Fruit fly (Drosophila melanogaster) whole organism, embryonic: ENCODE measurements around the gene Calr.

ENCODE experiments used
- Bdp1 ChIP-seq: fragments of 200-800 bp; sonication (Bioruptor generic); optimal IDR thresholded peaks from 3 replicates; lab custom pipeline; 2016; ENCODE audit warnings: missing biosample characterization, missing genetic modification characterization
- BtbVII ChIP-seq: fragments of 200-800 bp; sonication (Bioruptor generic); optimal IDR thresholded peaks from 3 replicates; lab custom pipeline; 2017; ENCODE audit warnings: missing biosample characterization, mild to moderate bottlenecking, missing genetic modification characterization
- CG10274 ChIP-seq: fragments of 200-800 bp; sonication (Bioruptor generic); optimal IDR thresholded peaks from 3 replicates; lab custom pipeline; 2017; ENCODE audit warnings: missing biosample characterization, mild to moderate bottlenecking, missing genetic modification characterization
- CG10366 ChIP-seq: fragments of 200-800 bp; sonication (Bioruptor generic); IDR thresholded peaks from 2 replicates; pipeline ENCODE4 v1.3.6; 2022; ENCODE audit warnings: missing biosample characterization, missing genetic modification characterization
- CG10959 ChIP-seq: fragments of 200-800 bp; sonication (Bioruptor generic); IDR thresholded peaks from 2 replicates; pipeline ENCODE4 v1.3.6; 2022; ENCODE audit warnings: missing biosample characterization, missing genetic modification characterization
- CG13287 ChIP-seq: fragments of 200-800 bp; sonication (Bioruptor generic); IDR thresholded peaks from 2 replicates; pipeline ENCODE4 v1.3.6; 2022; ENCODE audit warnings: missing biosample characterization, missing genetic modification characterization; ENCODE audit not compliant: partially characterized antibody
- CG13296 ChIP-seq: fragments of 200-800 bp; sonication (Bioruptor generic); optimal IDR thresholded peaks from 3 replicates; lab custom pipeline; 2018; ENCODE audit warnings: missing biosample characterization, mild to moderate bottlenecking, missing genetic modification characterization
- CG13624 ChIP-seq: fragments of 200-800 bp; sonication (Bioruptor generic); optimal IDR thresholded peaks from 2 replicates; lab custom pipeline; 2016; ENCODE audit warnings: missing biosample characterization, missing genetic modification characterization
- CG15073 ChIP-seq: fragments of 200-800 bp; sonication (Bioruptor generic); optimal IDR thresholded peaks from 2 replicates; lab custom pipeline; 2016; ENCODE audit warnings: missing biosample characterization, missing genetic modification characterization
- CG1602 ChIP-seq: fragments of 200-800 bp; sonication (Bioruptor generic); optimal IDR thresholded peaks from 3 replicates; lab custom pipeline; 2016; ENCODE audit warnings: missing biosample characterization, missing genetic modification characterization
- CG16815 ChIP-seq: fragments of 200-800 bp; sonication (Bioruptor generic); optimal IDR thresholded peaks from 3 replicates; lab custom pipeline; 2017; ENCODE audit warnings: missing biosample characterization, mild to moderate bottlenecking, missing genetic modification characterization
- CG17361 ChIP-seq: fragments of 200-800 bp; sonication (Bioruptor generic); IDR thresholded peaks from 3 replicates; pipeline ENCODE4 v1.3.6; 2022; ENCODE audit warnings: missing biosample characterization, missing genetic modification characterization
- CG2129 ChIP-seq: fragments of 200-800 bp; sonication (Bioruptor generic); IDR thresholded peaks from 2 replicates; pipeline ENCODE4 v1.3.6; 2022; ENCODE audit warnings: missing biosample characterization, missing genetic modification characterization; ENCODE audit not compliant: partially characterized antibody
- CG31441 ChIP-seq: fragments of 200-800 bp; sonication (Bioruptor generic); IDR thresholded peaks from 2 replicates; pipeline ENCODE4 v1.3.6; 2022; ENCODE audit warnings: missing biosample characterization, missing genetic modification characterization
- CG4404 ChIP-seq: fragments of 200-800 bp; sonication (Bioruptor generic); IDR thresholded peaks from 2 replicates; pipeline ENCODE4 v1.3.6; 2022; ENCODE audit warnings: missing biosample characterization, missing genetic modification characterization
- CG4617 ChIP-seq: fragments of 200-800 bp; sonication (Bioruptor generic); optimal IDR thresholded peaks from 3 replicates; lab custom pipeline; 2016; ENCODE audit warnings: missing biosample characterization, missing genetic modification characterization, borderline replicate concordance
- CG5245 ChIP-seq: fragments of 200-800 bp; sonication (Bioruptor generic); optimal IDR thresholded peaks from 3 replicates; lab custom pipeline; 2016; ENCODE audit warnings: missing biosample characterization, missing genetic modification characterization
- CG6683 ChIP-seq: fragments of 200-800 bp; sonication (Bioruptor generic); optimal IDR thresholded peaks from 2 replicates; lab custom pipeline; 2017; ENCODE audit warnings: missing biosample characterization, mild to moderate bottlenecking, missing genetic modification characterization, missing genetic modification reagents
- CG6854 ChIP-seq: fragments of 200-800 bp; sonication (Bioruptor generic); optimal IDR thresholded peaks from 3 replicates; lab custom pipeline; 2017; ENCODE audit warnings: missing biosample characterization, mild to moderate bottlenecking, missing genetic modification characterization
- CG8765 ChIP-seq: fragments of 200-800 bp; sonication (Bioruptor generic); IDR thresholded peaks from 2 replicates; pipeline ENCODE4 v1.3.6; 2022; ENCODE audit warnings: missing biosample characterization, missing genetic modification characterization
- CG9727 ChIP-seq: fragments of 200-800 bp; sonication (Bioruptor generic); optimal IDR thresholded peaks from 3 replicates; lab custom pipeline; 2017; ENCODE audit warnings: missing biosample characterization, mild to moderate bottlenecking, missing genetic modification characterization
- D19A ChIP-seq: fragments of 200-800 bp; optimal IDR thresholded peaks from 3 replicates; lab custom pipeline; 2019; ENCODE audit warnings: missing biosample characterization, mild to moderate bottlenecking, missing genetic modification characterization, moderate library complexity
- H2.0 ChIP-seq: fragments of 200-800 bp; sonication (Bioruptor generic); IDR thresholded peaks from 2 replicates; pipeline ENCODE4 v1.3.6; 2022; ENCODE audit warnings: missing biosample characterization, missing genetic modification characterization
- HHEX ChIP-seq: fragments of 200-800 bp; sonication (Bioruptor generic); optimal IDR thresholded peaks from 3 replicates; lab custom pipeline; 2017; ENCODE audit warnings: missing biosample characterization, mild to moderate bottlenecking, missing genetic modification characterization, missing genetic modification reagents
- HLH4C ChIP-seq: fragments of 200-800 bp; sonication (Bioruptor generic); IDR thresholded peaks from 3 replicates; pipeline ENCODE4 v1.3.6; 2022; ENCODE audit warnings: missing biosample characterization, missing genetic modification characterization; ENCODE audit not compliant: partially characterized antibody
- Hand ChIP-seq: fragments of 200-800 bp; sonication (Bioruptor generic); optimal IDR thresholded peaks from 2 replicates; lab custom pipeline; 2017; ENCODE audit warnings: mild to moderate bottlenecking, missing biosample characterization, missing genetic modification reagents, missing genetic modification characterization
- MESR4 ChIP-seq: fragments of 200-800 bp; sonication (Bioruptor generic); optimal IDR thresholded peaks from 2 replicates; lab custom pipeline; 2018; ENCODE audit warnings: missing biosample characterization, mild to moderate bottlenecking, missing genetic modification characterization, moderate library complexity
- Med ChIP-seq: fragments of 200-800 bp; sonication (Bioruptor generic); peaks from one replicate; lab custom pipeline; 2016; ENCODE audit warnings: missing biosample characterization, missing genetic modification characterization, mild to moderate bottlenecking, inconsistent platforms, moderate library complexity
- Mes4 ChIP-seq: fragments of 200-800 bp; sonication (Bioruptor generic); optimal IDR thresholded peaks from 2 replicates; lab custom pipeline; 2016; ENCODE audit warnings: missing biosample characterization, missing genetic modification characterization
- Poxn ChIP-seq: fragments of 200-800 bp; sonication (Bioruptor generic); IDR thresholded peaks from 2 replicates; pipeline ENCODE4 v1.3.6; 2022; ENCODE audit warnings: missing biosample characterization, missing genetic modification characterization
- Sin3A ChIP-seq: fragments of >200 bp; optimal IDR thresholded peaks from 2 replicates; lab custom pipeline; 2018
- Spps ChIP-seq: fragments of 200-800 bp; sonication (Bioruptor generic); optimal IDR thresholded peaks from 2 replicates; lab custom pipeline; 2018; ENCODE audit warnings: missing biosample characterization, mild to moderate bottlenecking, missing genetic modification characterization
- Taf1 ChIP-seq: fragments of 200-800 bp; sonication (Bioruptor generic); IDR thresholded peaks from 2 replicates; pipeline ENCODE4 v1.3.6; 2022; ENCODE audit warnings: missing biosample characterization, missing genetic modification characterization
- Xrp1 ChIP-seq: fragments of 200-800 bp; sonication (Bioruptor generic); IDR thresholded peaks from 2 replicates; pipeline ENCODE4 v1.3.6; 2022; ENCODE audit warnings: missing biosample characterization, missing genetic modification characterization
- ab ChIP-seq: fragments of 200-800 bp; sonication (Bioruptor generic); optimal IDR thresholded peaks from 2 replicates; lab custom pipeline; 2016; ENCODE audit warnings: missing biosample characterization, missing genetic modification characterization
- ara ChIP-seq: fragments of 200-800 bp; sonication (Bioruptor generic); IDR thresholded peaks from 2 replicates; pipeline ENCODE4 v1.3.6; 2022; ENCODE audit warnings: missing biosample characterization, missing genetic modification characterization
- ase ChIP-seq: fragments of 200-800 bp; sonication (Bioruptor generic); IDR thresholded peaks from 3 replicates; pipeline ENCODE4 v1.3.6; 2022; ENCODE audit warnings: missing biosample characterization, missing genetic modification characterization
- ash1 ChIP-seq: fragments of 200-800 bp; sonication (Bioruptor generic); optimal IDR thresholded peaks from 2 replicates; lab custom pipeline; 2018; ENCODE audit warnings: missing biosample characterization, mild to moderate bottlenecking, missing genetic modification characterization
- bab2 ChIP-seq: fragments of 200-800 bp; sonication (Bioruptor generic); optimal IDR thresholded peaks from 2 replicates; lab custom pipeline; 2016; ENCODE audit warnings: missing biosample characterization, missing genetic modification characterization
- cas ChIP-seq: fragments of 200-800 bp; sonication (Bioruptor generic); IDR thresholded peaks from 2 replicates; pipeline ENCODE4 v1.3.6; 2022; ENCODE audit warnings: missing biosample characterization, missing genetic modification characterization
- crp ChIP-seq, 2 experiments: fragments of 200-800 bp; sonication (Bioruptor generic); optimal IDR thresholded peaks; 2 replicates in 1 of 2; 3 replicates in 1 of 2; lab custom pipeline; 2017; ENCODE audit warnings: missing biosample characterization in 2 of 2, missing genetic modification characterization in 2 of 2, mild to moderate bottlenecking in 1 of 2, moderate library complexity in 1 of 2
- dati ChIP-seq: fragments of 200-800 bp; sonication (Bioruptor generic); IDR thresholded peaks from 2 replicates; pipeline ENCODE4 v1.3.6; 2022; ENCODE audit warnings: missing biosample characterization, missing genetic modification characterization
- dmrt11E ChIP-seq: fragments of 200-800 bp; sonication (Bioruptor generic); optimal IDR thresholded peaks from 3 replicates; lab custom pipeline; 2018; ENCODE audit warnings: missing biosample characterization, mild to moderate bottlenecking, missing genetic modification characterization, moderate library complexity
- jing ChIP-seq: fragments of 200-800 bp; sonication (Bioruptor generic); optimal IDR thresholded peaks from 2 replicates; lab custom pipeline; 2018; ENCODE audit warnings: missing biosample characterization, mild to moderate bottlenecking, missing genetic modification characterization
- nerfin-1 ChIP-seq: fragments of 200-800 bp; sonication (Bioruptor generic); optimal IDR thresholded peaks from 3 replicates; lab custom pipeline; 2019; ENCODE audit warnings: missing biosample characterization, mild to moderate bottlenecking, missing genetic modification characterization, moderate library complexity
- row ChIP-seq: fragments of 200-800 bp; sonication (Bioruptor generic); IDR thresholded peaks from 3 replicates; pipeline ENCODE4 v1.3.6; 2022; ENCODE audit warnings: missing biosample characterization, missing genetic modification characterization
- salm ChIP-seq: fragments of 200-800 bp; sonication (Bioruptor generic); optimal IDR thresholded peaks from 2 replicates; lab custom pipeline; 2018; ENCODE audit warnings: missing biosample characterization, mild to moderate bottlenecking, missing genetic modification characterization
- sima ChIP-seq: fragments of 200-800 bp; sonication (Bioruptor generic); optimal IDR thresholded peaks from 2 replicates; lab custom pipeline; 2016; ENCODE audit warnings: missing biosample characterization, missing genetic modification characterization
- so ChIP-seq: fragments of 200-800 bp; sonication (Bioruptor generic); IDR thresholded peaks from 3 replicates; pipeline ENCODE4 v1.3.6; 2022; ENCODE audit warnings: missing biosample characterization, missing genetic modification characterization
- sob ChIP-seq: fragments of 200-800 bp; sonication (Bioruptor generic); IDR thresholded peaks from 2 replicates; pipeline ENCODE4 v1.3.6; 2022; ENCODE audit warnings: missing biosample characterization, missing genetic modification characterization
- tin ChIP-seq: fragments of 200-800 bp; sonication (Bioruptor generic); optimal IDR thresholded peaks from 3 replicates; lab custom pipeline; 2016; ENCODE audit warnings: missing biosample characterization, missing genetic modification characterization
- vnd ChIP-seq: fragments of 200-800 bp; sonication (Bioruptor generic); IDR thresholded peaks from 3 replicates; pipeline ENCODE4 v1.3.6; 2022; ENCODE audit warnings: missing biosample characterization, missing genetic modification characterization; ENCODE audit not compliant: partially characterized antibody

Calr gene

dm6 chr3R:9600558-9600959, 30.1 kb downstream of the Calr start (continued):
- TF ChIP-seq CG6683 (GFP tag; lab: Kevin White, UChicago) (peak; percentile 26), sima (GFP tag; lab: Kevin White, UChicago) (no peak), CG10274 (GFP tag; lab: Kevin White, UChicago) (peak; percentile 13), dmrt11E (peak; percentile 39), CG10366 (GFP tag; lab: Robert Waterston, UW) (no peak), cas (GFP tag; lab: Robert Waterston, UW) (no peak), Bdp1 (GFP tag; lab: Kevin White, UChicago) (no peak), Poxn (GFP tag; lab: Robert Waterston, UW) (no peak), CG17361 (GFP tag; lab: Robert Waterston, UW) (peak; percentile 69), bab2 (GFP tag; lab: Kevin White, UChicago) (no peak), CG5245 (GFP tag; lab: Kevin White, UChicago) (peak; percentile 6), nerfin-1 (tag; lab: Kevin White, UChicago) (peak; percentile 43), Med (GFP tag; lab: Kevin White, UChicago) (peak; percentile 86), crp (GFP tag; optimal IDR thresholded peaks at IDR 0.05; lab: Kevin White, UChicago) (no peak), row (GFP tag; lab: Robert Waterston, UW) (0 out of 3 replicates have a peak, but pooled peaks have one; percentile 14), CG8765 (GFP tag; lab: Robert Waterston, UW) (no peak), D19A (peak; percentile 39), HLH4C (no peak), tin (GFP tag; lab: Kevin White, UChicago) (no peak), jing (no peak), Hand (GFP tag; lab: Kevin White, UChicago) (peak; percentile 57), CG13296 (GFP tag; lab: Kevin White, UChicago) (peak; percentile 33), CG9727 (GFP tag; lab: Kevin White, UChicago) (peak; percentile 72), BtbVII (peak; percentile 78), CG13287 (GFP tag; lab: Robert Waterston, UW) (no peak), CG1602 (GFP tag; lab: Kevin White, UChicago) (no peak), ase (GFP tag; lab: Robert Waterston, UW) (no peak), sob (0 out of 2 replicates have a peak, but pooled peaks have one; percentile 38), Spps (tag; lab: Kevin White, UChicago) (no peak), HHEX (GFP tag; lab: Kevin White, UChicago) (peak; percentile 55), ash1 (GFP tag; lab: Kevin White, UChicago) (no peak), CG13624 (peak; percentile 33), Xrp1 (GFP tag; lab: Robert Waterston, UW) (peak; percentile 50), CG4617 (GFP tag; lab: Kevin White, UChicago) (no peak), ara (no peak), Taf1 (GFP tag; lab: Robert Waterston, UW) (peak; percentile 24; the same call in 1 of the 2 replicates), CG2129 (GFP tag; lab: Robert Waterston, UW) (no peak), CG31441 (peak; percentile 50), MESR4 (GFP tag; lab: Kevin White, UChicago) (no peak), CG15073 (GFP tag; lab: Kevin White, UChicago) (no peak), CG4404 (GFP tag; lab: Robert Waterston, UW) (no peak), CG10959 (no peak), dati (no peak), salm (tag; lab: Kevin White, UChicago) (peak; percentile 15), CG16815 (GFP tag; lab: Kevin White, UChicago) (peak; percentile 12), CG6854 (peak; percentile 44), Mes4 (GFP tag; lab: Kevin White, UChicago) (no peak), H2.0 (GFP tag; lab: Robert Waterston, UW) (no peak), Sin3A (lab: Kevin White, UChicago) (no peak), ab (GFP tag; lab: Kevin White, UChicago) (no peak), vnd (no peak), so (GFP tag; lab: Robert Waterston, UW) (no peak)
